Worm (Caenorhabditis elegans): ENCODE data around the gene nkat-3.

The nkat-3 gene

ce11 chrX:15492759-15493158 is 51.2 kb downstream of the nkat-3 start (continued):
- TF ChIP-seq snpc-1.3 (tag; optimal IDR thresholded peaks at IDR 0.05; ENCODE audit: insufficient read depth) (no peak), ztf-26 (tag; optimal IDR thresholded peaks at IDR 0.05) (no peak)
